Fruit fly (Drosophila melanogaster) Kc167 (cell line): ENCODE measurements around the gene CG7884.

Source experiments
- Myc ChIP-seq: fragments of >200 bp; optimal IDR thresholded peaks from 2 replicates; lab custom pipeline; 2017; ENCODE audit warnings: missing external identifiers
- Sin3A ChIP-seq: fragments of >200 bp; optimal IDR thresholded peaks from 2 replicates; lab custom pipeline; 2018; ENCODE audit warnings: missing external identifiers
- h ChIP-seq: fragments of >200 bp; optimal IDR thresholded peaks from 3 replicates; lab custom pipeline; 2018; ENCODE audit warnings: missing external identifiers
- insv ChIP-seq: fragments of >200 bp; optimal IDR thresholded peaks from 3 replicates; lab custom pipeline; 2018; ENCODE audit warnings: missing external identifiers
- psq ChIP-seq: fragments of >200 bp; optimal IDR thresholded peaks from 2 replicates; lab custom pipeline; 2017; ENCODE audit warnings: missing external identifiers
- ttk ChIP-seq: sonication (Bioruptor generic); optimal IDR thresholded peaks from 2 replicates; lab custom pipeline; 2017; ENCODE audit warnings: missing external identifiers

CG7884 gene

DNA sequence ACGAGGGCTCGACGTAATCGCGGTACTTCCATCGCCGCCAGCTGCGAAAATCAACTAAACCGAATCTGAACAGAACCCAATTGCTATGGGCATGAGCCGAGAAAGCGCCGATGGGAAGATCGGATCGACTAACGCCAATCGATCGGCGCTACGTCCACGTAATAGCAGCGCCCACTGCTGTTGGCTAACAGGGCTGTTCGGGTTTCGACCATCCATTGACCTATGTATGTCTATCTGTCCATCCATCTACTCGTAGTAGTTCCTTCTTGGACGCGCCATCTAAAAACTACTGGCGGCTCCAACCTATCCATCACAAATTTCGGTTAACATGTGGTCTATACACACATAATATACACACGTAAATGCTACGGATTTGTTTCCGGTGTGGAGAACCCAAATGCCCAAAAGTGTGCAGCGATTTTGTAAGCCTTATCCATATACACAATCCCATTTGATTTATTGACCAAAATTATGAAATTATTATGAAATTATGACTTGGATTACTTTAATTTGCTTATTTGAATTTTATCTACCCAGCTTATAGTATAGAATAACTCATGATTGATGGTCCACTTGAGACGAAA lies 21.5 kb downstream of the CG7884 start, which contains the start of gene CG14196:
TSS of gene CG14196 (minus strand) at position 51 of the 584 bp plus-strand sequence.
- TF ChIP-seq psq (lab: Kevin White, UChicago) (no peak), Sin3A (lab: Kevin White, UChicago) (no peak), Myc (lab: Kevin White, UChicago) (no peak), insv (lab: Kevin White, UChicago) (no peak), h (lab: Kevin White, UChicago) (no peak), ttk (no peak)

DNA sequence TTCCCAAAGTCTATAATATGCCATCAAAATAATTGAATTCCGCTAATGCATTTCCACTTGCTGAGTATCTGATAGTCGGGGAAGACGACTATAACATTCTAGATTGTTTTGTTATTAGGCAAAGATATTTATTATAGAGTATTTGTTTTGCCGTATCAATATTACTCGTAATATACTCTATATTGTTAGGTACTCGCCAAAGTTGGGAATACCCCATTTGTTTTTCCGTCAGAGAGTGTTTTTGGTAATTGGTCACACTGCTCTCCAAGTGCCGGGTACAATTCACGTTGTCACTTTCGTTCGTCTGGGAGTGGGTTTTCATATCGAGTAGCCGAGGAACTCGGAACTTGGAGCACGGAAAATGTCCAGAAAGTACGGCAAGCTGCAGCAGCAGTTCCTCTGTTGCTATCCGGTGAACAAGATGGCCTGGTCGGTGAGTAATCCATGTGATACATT lies 23.0 kb downstream of the CG7884 start, which contains the start of gene CG7889:
TSS of gene CG7889 (plus strand) at position 253 of the 456 bp plus-strand sequence.
- no peak for TF ChIP-seq psq (lab: Kevin White, UChicago)
- TF ChIP-seq Myc (lab: Kevin White, UChicago), result no peak
- no peak for TF ChIP-seq h (lab: Kevin White, UChicago)
- no peak for TF ChIP-seq insv (lab: Kevin White, UChicago)
- TF ChIP-seq ttk, result no peak
- no peak for TF ChIP-seq Sin3A (lab: Kevin White, UChicago)

DNA sequence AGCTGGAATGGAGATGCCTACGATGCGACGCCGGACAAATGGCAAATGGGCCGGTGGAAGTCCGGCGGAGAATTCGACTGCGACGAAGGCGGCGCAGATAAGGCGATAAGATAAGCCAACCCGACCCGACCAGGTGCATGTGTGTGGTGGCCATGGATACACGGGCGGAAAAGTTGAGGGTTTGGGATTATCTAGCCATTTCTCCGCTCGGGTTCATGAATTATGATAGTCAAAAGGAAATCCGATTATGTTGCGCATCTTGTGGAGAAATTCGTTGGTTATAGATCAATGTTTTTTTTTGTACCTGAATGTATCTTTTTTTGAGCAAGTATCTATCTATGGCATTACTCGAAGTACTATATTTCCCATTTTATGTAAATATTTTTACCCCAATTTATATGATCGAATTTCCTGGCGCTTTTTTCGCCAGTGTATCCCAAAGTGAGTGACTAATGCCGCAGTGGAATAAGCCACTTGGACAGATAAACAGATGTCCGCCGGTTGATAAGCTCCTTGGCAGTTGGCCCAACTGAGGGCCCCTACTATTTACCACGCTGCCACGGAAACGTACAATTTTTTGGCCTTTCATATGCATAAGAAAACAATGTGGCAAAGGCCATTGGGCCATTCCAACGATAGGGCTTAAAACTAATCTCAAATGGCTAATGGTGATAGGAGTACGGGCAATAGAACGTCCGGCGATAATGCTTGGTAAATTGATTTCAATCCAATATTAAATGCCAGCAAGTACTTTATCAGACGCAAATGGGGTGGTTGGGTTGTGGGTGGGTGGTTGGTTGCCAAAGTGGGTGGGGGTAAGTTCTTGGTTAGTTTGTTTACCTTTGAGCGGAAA lies 27.0 kb downstream of the CG7884 start, which contains the start of gene CG7992:
TSS of gene CG7992 (minus strand) at position 51 of the 853 bp plus-strand sequence.
- TF ChIP-seq h (lab: Kevin White, UChicago), result no peak
- TF ChIP-seq Sin3A (lab: Kevin White, UChicago), result no peak
- TF ChIP-seq Myc (lab: Kevin White, UChicago), result no peak
- no peak for TF ChIP-seq insv (lab: Kevin White, UChicago)
- no peak for TF ChIP-seq ttk
- TF ChIP-seq psq (lab: Kevin White, UChicago), result no peak

DNA sequence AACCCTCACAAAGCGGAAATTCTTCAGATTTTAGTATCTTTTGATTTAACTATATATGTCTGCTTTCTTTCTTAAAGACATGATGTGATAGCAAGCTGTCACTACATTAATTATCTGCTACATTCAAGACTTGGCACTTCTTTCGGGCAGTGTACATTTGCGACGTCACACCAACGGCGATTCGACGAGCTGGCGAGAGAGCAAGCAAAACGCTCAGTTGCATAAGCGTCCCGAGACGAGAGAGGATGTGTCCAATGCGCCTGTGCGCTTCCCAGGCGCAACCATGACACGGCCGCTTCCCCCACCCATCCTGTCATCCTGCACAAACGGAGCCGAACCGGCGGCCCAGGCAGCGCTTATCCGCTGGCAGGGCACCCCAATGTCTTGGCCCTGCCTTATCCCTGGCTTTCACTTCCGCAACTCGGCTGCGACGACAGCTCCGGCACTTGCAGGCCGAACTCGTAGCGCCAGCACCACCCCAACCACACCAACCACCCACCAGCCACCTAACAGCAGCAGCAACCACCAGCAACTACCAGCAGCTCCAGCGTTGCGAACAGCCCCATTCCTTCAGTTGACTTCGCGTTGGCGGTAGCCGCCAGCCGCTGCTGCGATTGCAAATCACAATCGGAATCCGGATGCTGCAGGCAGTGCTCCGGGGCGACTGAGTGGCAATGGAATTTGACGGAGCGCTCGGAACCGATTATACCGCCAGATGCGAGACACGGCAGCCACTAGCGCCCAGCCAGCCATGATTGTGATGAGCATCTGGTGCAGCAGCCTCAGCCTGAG lies 28.2 kb downstream of the CG7884 start, which contains the start of gene Hs3st-B:
TSS of gene Hs3st-B (plus strand) at position 214 of the 792 bp plus-strand sequence.
- TF ChIP-seq ttk (no peak), insv (lab: Kevin White, UChicago) (no peak), Sin3A (lab: Kevin White, UChicago) (no peak), psq (lab: Kevin White, UChicago) (no peak), h (lab: Kevin White, UChicago) (no peak), Myc (lab: Kevin White, UChicago) (no peak)

DNA sequence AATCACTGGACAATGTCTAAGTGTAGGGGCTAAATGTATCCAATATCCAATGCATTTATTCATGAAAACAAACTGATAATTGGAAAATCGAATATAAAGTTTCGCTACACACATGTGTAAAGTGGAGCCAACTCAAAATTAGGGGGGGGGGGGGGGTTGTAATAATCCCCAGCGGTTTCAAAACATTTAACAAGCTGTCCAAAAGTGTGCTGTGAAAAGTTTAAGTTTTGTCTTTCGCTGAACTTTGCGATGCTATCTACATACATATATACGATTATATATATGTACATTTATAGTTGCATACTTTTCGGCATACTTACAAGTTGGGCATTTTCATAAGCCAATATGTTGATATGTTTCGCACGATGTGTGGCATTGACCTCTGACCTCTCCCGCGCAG lies 28.9 kb downstream of the CG7884 start:
- no peak for TF ChIP-seq Sin3A (lab: Kevin White, UChicago)
- no peak for TF ChIP-seq h (lab: Kevin White, UChicago)
- no peak for TF ChIP-seq insv (lab: Kevin White, UChicago)
- TF ChIP-seq psq (lab: Kevin White, UChicago), result no peak
- no peak for TF ChIP-seq ttk
- no peak for TF ChIP-seq Myc (lab: Kevin White, UChicago)

DNA sequence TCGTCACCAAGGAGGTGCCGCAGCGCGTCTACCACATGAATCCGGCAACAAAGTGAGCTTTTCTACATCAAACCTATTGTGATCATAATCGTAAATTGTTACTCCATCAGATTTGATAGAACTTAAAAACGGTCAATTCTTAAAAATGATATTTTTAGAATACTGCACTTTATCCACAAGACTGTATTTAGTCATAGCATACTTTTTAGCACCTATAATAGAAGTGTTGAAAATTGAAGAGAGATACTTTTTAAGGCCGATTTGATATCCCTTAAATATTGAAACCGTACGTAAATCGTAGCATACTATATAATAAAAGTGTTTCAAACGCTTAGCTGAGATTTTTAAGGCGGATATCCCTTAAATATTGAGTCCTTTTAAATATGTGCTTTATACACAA lies 29.7 kb downstream of the CG7884 start:
- TF ChIP-seq insv (lab: Kevin White, UChicago) (no peak), Sin3A (lab: Kevin White, UChicago) (no peak), psq (lab: Kevin White, UChicago) (no peak), ttk (no peak), h (lab: Kevin White, UChicago) (no peak), Myc (lab: Kevin White, UChicago) (no peak)

DNA sequence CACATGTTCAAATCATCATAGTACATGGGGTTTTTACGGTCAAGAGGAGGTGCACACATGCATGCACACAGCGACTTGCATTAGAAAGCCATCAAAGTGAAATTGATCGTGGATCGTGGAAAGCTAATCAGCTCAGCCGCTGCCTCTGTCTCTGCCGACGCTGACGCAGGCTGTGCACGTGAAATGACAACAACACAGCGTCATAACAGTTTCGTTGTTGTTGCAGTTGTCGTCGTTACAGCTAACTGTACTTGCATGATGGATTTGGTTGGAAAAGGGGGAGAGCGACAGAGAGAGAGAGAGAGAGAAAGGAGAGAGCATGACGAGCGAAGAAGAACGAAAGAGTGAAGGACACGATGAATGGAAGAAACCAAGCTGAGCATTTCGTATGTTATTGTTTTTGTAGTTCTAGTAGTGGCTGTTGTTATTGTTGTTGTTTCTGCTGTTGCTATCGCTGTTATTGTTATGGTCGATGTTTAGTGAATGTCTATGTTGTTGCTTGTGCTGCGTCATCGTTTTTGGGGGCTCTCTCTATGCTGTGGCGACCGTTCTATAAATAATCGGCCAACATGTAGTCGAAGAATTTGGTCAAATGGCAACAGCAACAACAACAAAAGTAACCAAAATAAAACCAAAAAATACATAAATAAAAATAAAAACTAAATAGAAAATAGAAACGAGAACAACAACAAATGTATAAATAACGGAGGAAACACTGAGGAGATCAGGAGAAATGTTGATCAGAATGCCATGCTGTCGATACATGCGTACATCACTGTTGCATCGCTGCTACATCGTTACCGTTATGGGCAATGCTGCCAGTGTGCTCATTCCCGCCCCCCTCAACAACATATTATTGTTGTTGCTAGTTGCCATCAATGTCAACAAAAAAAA lies 39.6 kb downstream of the CG7884 start:
- TF ChIP-seq Sin3A (lab: Kevin White, UChicago), result no peak
- no peak for TF ChIP-seq h (lab: Kevin White, UChicago)
- no peak for TF ChIP-seq psq (lab: Kevin White, UChicago)
- no peak for TF ChIP-seq ttk
- TF ChIP-seq Myc (lab: Kevin White, UChicago), result no peak
- no peak for TF ChIP-seq insv (lab: Kevin White, UChicago)

DNA sequence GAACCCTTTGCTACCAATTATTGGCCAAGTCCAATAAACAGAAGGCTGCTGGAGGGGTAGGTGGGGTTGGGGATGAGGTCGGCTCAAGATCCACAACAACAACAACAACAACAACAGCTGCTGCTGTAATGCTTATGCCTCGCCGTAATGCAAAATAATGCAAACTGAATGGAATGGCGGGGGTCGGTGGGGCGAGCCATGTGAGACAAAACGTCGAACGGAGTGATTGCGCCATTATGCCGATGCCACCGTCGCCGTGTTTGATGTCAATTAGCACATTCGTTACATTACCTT lies 40.2 kb downstream of the CG7884 start:
- no peak for TF ChIP-seq Sin3A (lab: Kevin White, UChicago)
- no peak for TF ChIP-seq insv (lab: Kevin White, UChicago)
- TF ChIP-seq h (lab: Kevin White, UChicago), result no peak
- TF ChIP-seq Myc (lab: Kevin White, UChicago), result no peak
- no peak for TF ChIP-seq ttk
- TF ChIP-seq psq (lab: Kevin White, UChicago), result no peak

DNA sequence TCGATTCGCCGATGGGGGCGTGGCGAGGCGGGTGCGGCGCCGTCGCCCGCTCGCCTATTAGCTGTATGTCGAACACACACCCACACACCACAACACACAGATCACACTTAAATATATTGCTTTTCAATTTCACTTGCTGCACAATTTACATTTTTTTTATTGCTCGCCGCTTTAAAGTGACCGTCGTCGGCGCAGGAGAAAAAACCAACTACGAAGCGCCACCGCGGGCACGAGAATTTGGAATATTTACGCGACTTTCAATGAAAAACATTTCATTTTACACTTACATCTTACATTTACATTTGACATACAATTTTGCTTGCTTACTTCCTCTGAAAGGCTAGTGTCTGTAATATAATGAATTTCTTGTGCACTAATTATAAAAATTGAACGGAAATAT lies 40.6 kb downstream of the CG7884 start, which contains the start of gene rictor:
TSS of gene rictor (minus strand) at position 170 of the 400 bp plus-strand sequence.
- no peak for TF ChIP-seq Sin3A (lab: Kevin White, UChicago)
- TF ChIP-seq ttk, result no peak
- no peak for TF ChIP-seq h (lab: Kevin White, UChicago)
- TF ChIP-seq insv (lab: Kevin White, UChicago), result no peak
- TF ChIP-seq psq (lab: Kevin White, UChicago), result no peak
- no peak for TF ChIP-seq Myc (lab: Kevin White, UChicago)

DNA sequence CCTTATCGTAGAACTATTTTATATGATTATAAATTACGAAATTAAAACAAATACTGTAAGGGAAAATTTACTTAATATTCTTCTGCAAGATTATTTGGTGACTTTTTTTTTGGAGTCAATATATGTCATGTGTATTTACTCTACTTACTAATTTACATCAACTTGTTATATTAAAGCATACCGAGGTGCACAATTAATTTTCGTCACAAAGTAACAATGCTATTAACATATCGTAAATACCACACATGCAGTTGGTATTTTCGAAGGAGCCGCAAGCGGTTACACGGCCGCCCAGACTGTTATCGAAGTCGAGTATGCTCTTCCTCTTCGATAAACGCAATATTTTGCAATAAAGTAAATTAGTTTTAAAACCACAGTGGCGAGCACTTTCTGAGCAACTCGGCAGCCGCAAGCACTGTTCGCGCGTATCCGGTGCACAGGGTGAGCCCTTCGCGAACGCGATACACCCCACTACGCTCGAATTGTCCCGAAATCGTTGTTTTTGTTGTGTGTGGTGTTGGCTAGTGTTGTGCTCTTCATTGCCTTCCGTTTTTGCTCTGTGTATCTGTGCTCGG lies 41.2 kb downstream of the CG7884 start, which contains the start of gene Vav:
TSS of gene Vav (plus strand) at position 293 of the 575 bp plus-strand sequence.
- TF ChIP-seq psq (lab: Kevin White, UChicago) (no peak), insv (lab: Kevin White, UChicago) (no peak), Sin3A (lab: Kevin White, UChicago) (no peak), h (lab: Kevin White, UChicago) (no peak), Myc (lab: Kevin White, UChicago) (no peak), ttk (no peak)
